Fruit fly (Drosophila melanogaster) whole organism, embryonic: ENCODE results near the gene CG5986.

ENCODE experiments used
- Asciz ChIP-seq: fragments of 200-800 bp; sonication (Bioruptor generic); optimal IDR thresholded peaks from 2 replicates; lab custom pipeline; 2017; ENCODE audit warnings: missing biosample characterization, mild to moderate bottlenecking, missing genetic modification characterization, missing genetic modification reagents
- Blimp-1 ChIP-seq: fragments of 200-800 bp; sonication (Bioruptor generic); optimal IDR thresholded peaks from 3 replicates; lab custom pipeline; 2018; ENCODE audit warnings: missing biosample characterization, missing genetic modification characterization, mild to moderate bottlenecking, moderate library complexity, missing genetic modification reagents
- CG10267 ChIP-seq: fragments of 200-800 bp; sonication (Bioruptor generic); optimal IDR thresholded peaks from 2 replicates; lab custom pipeline; 2018; ENCODE audit warnings: missing biosample characterization, mild to moderate bottlenecking, missing genetic modification characterization, moderate library complexity
- CG10462 ChIP-seq: fragments of 200-800 bp; sonication (Bioruptor generic); optimal IDR thresholded peaks from 2 replicates; lab custom pipeline; 2016; ENCODE audit warnings: missing biosample characterization, missing genetic modification characterization
- CG10959 ChIP-seq: fragments of 200-800 bp; sonication (Bioruptor generic); IDR thresholded peaks from 2 replicates; pipeline ENCODE4 v1.3.6; 2022; ENCODE audit warnings: missing biosample characterization, missing genetic modification characterization
- CG11085 ChIP-seq: fragments of 200-800 bp; sonication (Bioruptor generic); IDR thresholded peaks from 2 replicates; pipeline ENCODE4 v1.3.6; 2022; ENCODE audit warnings: missing biosample characterization, missing genetic modification characterization
- CG11456 ChIP-seq: fragments of 200-800 bp; sonication (Bioruptor generic); IDR thresholded peaks from 3 replicates; pipeline ENCODE4 v1.3.6; 2022; ENCODE audit warnings: missing biosample characterization, missing genetic modification characterization
- CG11504 ChIP-seq: fragments of 200-800 bp; sonication (Bioruptor generic); optimal IDR thresholded peaks from 3 replicates; lab custom pipeline; 2019; ENCODE audit warnings: missing biosample characterization, mild to moderate bottlenecking, missing genetic modification characterization, moderate library complexity
- CG12219 ChIP-seq: fragments of 200-800 bp; sonication (Bioruptor generic); optimal IDR thresholded peaks from 3 replicates; lab custom pipeline; 2018; ENCODE audit warnings: missing biosample characterization, mild to moderate bottlenecking, missing genetic modification characterization
- CG1233 ChIP-seq: fragments of 200-800 bp; sonication (Bioruptor generic); optimal IDR thresholded peaks from 4 replicates; lab custom pipeline; 2018; ENCODE audit warnings: missing biosample characterization, mild to moderate bottlenecking, missing genetic modification characterization
- CG12391 ChIP-seq: fragments of 200-800 bp; sonication (Bioruptor generic); optimal IDR thresholded peaks from 3 replicates; lab custom pipeline; 2018; ENCODE audit warnings: missing biosample characterization, mild to moderate bottlenecking, missing genetic modification characterization, moderate library complexity
- CG12659 ChIP-seq: fragments of 200-800 bp; sonication (Bioruptor generic); optimal IDR thresholded peaks from 3 replicates; lab custom pipeline; 2017; ENCODE audit warnings: mild to moderate bottlenecking, missing biosample characterization, missing genetic modification reagents, missing genetic modification characterization
- CG13296 ChIP-seq: fragments of 200-800 bp; sonication (Bioruptor generic); optimal IDR thresholded peaks from 3 replicates; lab custom pipeline; 2018; ENCODE audit warnings: missing biosample characterization, mild to moderate bottlenecking, missing genetic modification characterization
- CG1603 ChIP-seq: fragments of 200-800 bp; sonication (Bioruptor generic); optimal IDR thresholded peaks from 2 replicates; lab custom pipeline; 2019; ENCODE audit warnings: missing biosample characterization, mild to moderate bottlenecking, missing genetic modification characterization, moderate library complexity
- CG17359 ChIP-seq: fragments of 200-800 bp; sonication (Bioruptor generic); optimal IDR thresholded peaks from 3 replicates; lab custom pipeline; 2018; ENCODE audit warnings: missing biosample characterization, mild to moderate bottlenecking, missing genetic modification characterization, moderate library complexity
- CG2678 ChIP-seq: fragments of 200-800 bp; sonication (Bioruptor generic); optimal IDR thresholded peaks from 3 replicates; lab custom pipeline; 2019; ENCODE audit warnings: missing biosample characterization, mild to moderate bottlenecking, missing genetic modification characterization, moderate library complexity
- CG2889 ChIP-seq: fragments of 200-800 bp; sonication (Bioruptor generic); IDR thresholded peaks from 3 replicates; pipeline ENCODE4 v1.3.6; 2022; ENCODE audit warnings: missing biosample characterization, missing genetic modification characterization
- CG3065 ChIP-seq: fragments of 200-800 bp; sonication (Bioruptor generic); optimal IDR thresholded peaks from 2 replicates; lab custom pipeline; 2016; ENCODE audit warnings: missing biosample characterization, missing genetic modification characterization
- CG31388 ChIP-seq: fragments of 200-800 bp; sonication (Bioruptor generic); optimal IDR thresholded peaks from 2 replicates; lab custom pipeline; 2016; ENCODE audit warnings: missing biosample characterization, missing genetic modification characterization
- CG32767 ChIP-seq: fragments of 200-800 bp; sonication (Bioruptor generic); IDR thresholded peaks from 2 replicates; pipeline ENCODE4 v1.3.6; 2022; ENCODE audit warnings: missing biosample characterization, missing genetic modification characterization
- CG6654 ChIP-seq: fragments of 200-800 bp; sonication (Bioruptor generic); optimal IDR thresholded peaks from 2 replicates; lab custom pipeline; 2017; ENCODE audit warnings: missing biosample characterization, mild to moderate bottlenecking, missing genetic modification characterization
- CkIIα-i1 ChIP-seq: fragments of 200-800 bp; sonication (Bioruptor generic); IDR thresholded peaks from 2 replicates; pipeline ENCODE4 v1.3.6; 2022; ENCODE audit warnings: missing biosample characterization, missing genetic modification characterization
- Dip3 ChIP-seq: fragments of 200-800 bp; sonication (Bioruptor generic); optimal IDR thresholded peaks from 3 replicates; lab custom pipeline; 2016; ENCODE audit warnings: missing biosample characterization, missing genetic modification characterization
- Dll ChIP-seq: fragments of 200-800 bp; sonication (Bioruptor generic); IDR thresholded peaks from 4 replicates; pipeline ENCODE4 v1.3.6; 2022; ENCODE audit warnings: missing biosample characterization, missing genetic modification characterization; ENCODE audit not compliant: partially characterized antibody
- HLH54F ChIP-seq: fragments of 200-800 bp; sonication (Bioruptor generic); optimal IDR thresholded peaks from 3 replicates; lab custom pipeline; 2016; ENCODE audit warnings: missing biosample characterization, missing genetic modification characterization
- Med ChIP-seq: fragments of 200-800 bp; sonication (Bioruptor generic); peaks from one replicate; lab custom pipeline; 2016; ENCODE audit warnings: missing biosample characterization, missing genetic modification characterization, mild to moderate bottlenecking, inconsistent platforms, moderate library complexity
- Myb ChIP-seq: fragments of 200-800 bp; sonication (Bioruptor generic); optimal IDR thresholded peaks from 2 replicates; lab custom pipeline; 2016; ENCODE audit warnings: missing biosample characterization, missing genetic modification characterization
- Nf-YA ChIP-seq: fragments of 200-800 bp; sonication (Bioruptor generic); IDR thresholded peaks from 2 replicates; pipeline ENCODE4 v1.3.6; 2022; ENCODE audit warnings: missing biosample characterization, missing genetic modification characterization
- Nf-YB ChIP-seq: fragments of 200-800 bp; sonication (Bioruptor generic); optimal IDR thresholded peaks from 3 replicates; lab custom pipeline; 2019; ENCODE audit warnings: missing biosample characterization, mild to moderate bottlenecking, missing genetic modification characterization, moderate library complexity
- Nf-YC ChIP-seq: fragments of 200-800 bp; optimal IDR thresholded peaks from 3 replicates; lab custom pipeline; 2019; ENCODE audit warnings: missing biosample characterization, mild to moderate bottlenecking, missing genetic modification characterization, moderate library complexity
- Rx ChIP-seq: fragments of 200-800 bp; sonication (Bioruptor generic); IDR thresholded peaks from 2 replicates; pipeline ENCODE4 v1.3.6; 2022; ENCODE audit warnings: missing biosample characterization, missing genetic modification characterization
- Spps ChIP-seq: fragments of 200-800 bp; sonication (Bioruptor generic); optimal IDR thresholded peaks from 2 replicates; lab custom pipeline; 2018; ENCODE audit warnings: missing biosample characterization, mild to moderate bottlenecking, missing genetic modification characterization
- Ssrp ChIP-seq: fragments of 200-800 bp; sonication (Bioruptor generic); optimal IDR thresholded peaks from 2 replicates; lab custom pipeline; 2018; ENCODE audit warnings: missing biosample characterization, mild to moderate bottlenecking, missing genetic modification characterization, moderate library complexity
- bab2 ChIP-seq: fragments of 200-800 bp; sonication (Bioruptor generic); optimal IDR thresholded peaks from 2 replicates; lab custom pipeline; 2016; ENCODE audit warnings: missing biosample characterization, missing genetic modification characterization
- bsh ChIP-seq, 2 experiments: fragments of 200-800 bp; sonication (Bioruptor generic); optimal IDR thresholded peaks; 2 replicates each; lab custom pipeline; 2017 to 2018; ENCODE audit warnings: mild to moderate bottlenecking in 2 of 2, missing biosample characterization in 2 of 2, missing genetic modification characterization in 2 of 2, moderate library complexity in 1 of 2
- chinmo ChIP-seq: fragments of 200-800 bp; sonication (Bioruptor generic); IDR thresholded peaks from 4 replicates; pipeline ENCODE4 v1.3.6; 2022; ENCODE audit warnings: missing biosample characterization, missing genetic modification characterization; ENCODE audit not compliant: partially characterized antibody
- croc ChIP-seq: fragments of 200-800 bp; sonication (Bioruptor generic); conservative IDR thresholded peaks from 3 replicates; pipeline ENCODE4 v1.3.6; 2022; ENCODE audit warnings: missing biosample characterization, missing genetic modification characterization
- dan ChIP-seq: fragments of 200-800 bp; sonication (Bioruptor generic); IDR thresholded peaks from 2 replicates; pipeline ENCODE4 v1.3.6; 2022; ENCODE audit warnings: missing biosample characterization, missing genetic modification characterization
- fd3F ChIP-seq: fragments of 200-800 bp; sonication (Bioruptor generic); optimal IDR thresholded peaks from 2 replicates; lab custom pipeline; 2018; ENCODE audit warnings: missing biosample characterization, mild to moderate bottlenecking, missing genetic modification characterization, moderate library complexity
- fu2 ChIP-seq: fragments of 200-800 bp; sonication (Bioruptor generic); optimal IDR thresholded peaks from 2 replicates; lab custom pipeline; 2016; ENCODE audit warnings: missing biosample characterization, missing genetic modification characterization
- ind ChIP-seq: fragments of 200-800 bp; sonication (Bioruptor generic); optimal IDR thresholded peaks from 3 replicates; lab custom pipeline; 2016; ENCODE audit warnings: missing biosample characterization, missing genetic modification characterization
- odd ChIP-seq: fragments of 200-800 bp; sonication (Bioruptor generic); optimal IDR thresholded peaks from 2 replicates; lab custom pipeline; 2017; ENCODE audit warnings: missing biosample characterization, mild to moderate bottlenecking, missing genetic modification characterization
- row ChIP-seq: fragments of 200-800 bp; sonication (Bioruptor generic); IDR thresholded peaks from 3 replicates; pipeline ENCODE4 v1.3.6; 2022; ENCODE audit warnings: missing biosample characterization, missing genetic modification characterization
- sc ChIP-seq, 3 experiments: fragments of >200 bp in 2 of 3; fragments of 200-800 bp in 1 of 3; sonication (Bioruptor generic) in 1 of 3; optimal IDR thresholded peaks; 2 replicates in 2 of 3; 3 replicates in 1 of 3; lab custom pipeline; 2017; ENCODE audit warnings: mild to moderate bottlenecking in 1 of 3, missing biosample characterization in 1 of 3, missing genetic modification characterization in 1 of 3, missing genetic modification reagents in 1 of 3
- sim ChIP-seq: fragments of 200-800 bp; sonication (Bioruptor generic); IDR thresholded peaks from 2 replicates; pipeline ENCODE4 v1.3.6; 2022; ENCODE audit warnings: missing biosample characterization, missing genetic modification characterization
- sug ChIP-seq: fragments of 200-800 bp; optimal IDR thresholded peaks from 2 replicates; lab custom pipeline; 2019; ENCODE audit warnings: missing biosample characterization, mild to moderate bottlenecking, missing genetic modification characterization, moderate library complexity
- tio ChIP-seq: fragments of 200-800 bp; sonication (Bioruptor generic); optimal IDR thresholded peaks from 2 replicates; lab custom pipeline; 2017; ENCODE audit warnings: missing biosample characterization, missing genetic modification characterization, inconsistent platforms
- toy ChIP-seq: fragments of 200-800 bp; sonication (Bioruptor generic); IDR thresholded peaks from 2 replicates; pipeline ENCODE4 v1.3.6; 2022; ENCODE audit warnings: missing biosample characterization, missing genetic modification characterization
- ttk ChIP-seq: fragments of 200-800 bp; sonication (Bioruptor generic); IDR thresholded peaks from 2 replicates; pipeline ENCODE4 v2.1.2; 2022; ENCODE audit warnings: missing biosample characterization, missing genetic modification characterization

CG5986 gene

DNA sequence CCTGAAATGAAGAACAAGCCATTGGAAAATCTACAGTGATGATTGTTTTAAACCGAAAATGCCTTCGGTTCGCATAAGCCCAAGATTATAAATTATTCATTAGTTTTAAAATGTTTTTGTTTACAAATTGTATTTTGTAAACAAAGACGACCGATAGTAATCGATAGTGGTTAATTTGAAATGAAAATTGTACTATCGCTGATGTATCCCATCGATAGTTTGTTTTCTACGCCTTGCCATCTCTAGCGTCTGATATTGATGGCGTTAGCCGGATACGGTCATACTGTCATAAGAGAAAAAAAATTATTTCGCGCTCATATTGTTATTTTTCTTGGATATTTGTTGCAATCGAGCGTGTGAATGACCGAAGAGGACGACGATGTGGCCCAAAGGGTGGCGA lies 10.5 kb downstream of the CG5986 start, which contains the start of gene SMC1 (continued):
- TF ChIP-seq Spps (tag; lab: Kevin White, UChicago) (no peak), CG1233 (GFP tag; lab: Kevin White, UChicago) (peak; percentile 14), CkIIα-i1 (GFP tag; lab: Robert Waterston, UW) (no peak), croc (no peak), CG11504 (no peak), CG11085 (GFP tag; lab: Robert Waterston, UW) (no peak), Asciz (no peak), CG3065 (GFP tag; lab: Kevin White, UChicago) (no peak), fd3F (GFP tag; lab: Kevin White, UChicago) (peak; percentile 24), sim (GFP tag; lab: Robert Waterston, UW) (no peak), CG17359 (tag; lab: Kevin White, UChicago) (no peak), CG10959 (GFP tag; lab: Robert Waterston, UW) (no peak), CG12219 (GFP tag; lab: Kevin White, UChicago) (no peak), ind (GFP tag; lab: Kevin White, UChicago) (no peak), toy (no peak), tio (GFP tag; lab: Kevin White, UChicago) (no peak), Myb (peak; percentile 68), Dll (GFP tag; lab: Robert Waterston, UW) (peak; percentile 98), chinmo (GFP tag; lab: Robert Waterston, UW) (peak; percentile 100), CG11456 (GFP tag; lab: Robert Waterston, UW) (no peak), CG2678 (no peak), bab2 (GFP tag; lab: Kevin White, UChicago) (no peak), sug (tag; lab: Kevin White, UChicago) (peak; percentile 70), CG31388 (GFP tag; lab: Kevin White, UChicago) (no peak), sc (optimal IDR thresholded peaks at IDR 0.05; lab: Kevin White, UChicago) (no peak), sc (GFP tag; optimal IDR thresholded peaks at IDR 0.05; lab: Kevin White, UChicago) (no peak), CG6654 (GFP tag; lab: Kevin White, UChicago) (no peak), Rx (GFP tag; lab: Robert Waterston, UW) (no peak), CG12391 (tag; lab: Kevin White, UChicago) (peak; percentile 62), Nf-YA (no peak), HLH54F (GFP tag; lab: Kevin White, UChicago) (peak; percentile 61), ttk (GFP tag; lab: Robert Waterston, UW) (no peak), CG10267 (tag; lab: Kevin White, UChicago) (peak; percentile 56), CG12659 (GFP tag; lab: Kevin White, UChicago) (peak; percentile 83), Nf-YC (tag; lab: Kevin White, UChicago) (peak; percentile 66), Nf-YB (GFP tag; lab: Kevin White, UChicago) (no peak), fu2 (GFP tag; lab: Kevin White, UChicago) (no peak), CG2889 (GFP tag; lab: Robert Waterston, UW) (no peak), row (GFP tag; lab: Robert Waterston, UW) (peak; percentile 89), Dip3 (GFP tag; lab: Kevin White, UChicago) (peak; percentile 7), CG10462 (GFP tag; lab: Kevin White, UChicago) (no peak), dan (no peak), Ssrp (tag; lab: Kevin White, UChicago) (no peak), odd (GFP tag; lab: Kevin White, UChicago) (no peak), bsh (GFP tag; optimal IDR thresholded peaks at IDR 0.05; lab: Kevin White, UChicago) (no peak), Blimp-1 (no peak), CG32767 (GFP tag; lab: Robert Waterston, UW) (peak; percentile 41; the same call in 1 of the 2 replicates), Med (GFP tag; lab: Kevin White, UChicago) (peak; percentile 90), CG13296 (peak; percentile 23), CG1603 (tag; lab: Kevin White, UChicago) (peak; percentile 81)
